Fruit fly (Drosophila melanogaster): Measurements from ENCODE around the gene modSP.

The modSP gene

dm6 chr3R:16652091-16652490 lies 3.4 kb downstream of the modSP start, which contains the start of gene CG14907 (continued):
- TF ChIP-seq HmgZ (tag; optimal IDR thresholded peaks at IDR 0.05) = peak; percentile 2
- TF ChIP-seq mirr (GFP tag; optimal IDR thresholded peaks at IDR 0.05) = peak; percentile 36
- TF ChIP-seq sd (tag; optimal IDR thresholded peaks at IDR 0.05) = no peak
- no peak for TF ChIP-seq CG6765 (GFP tag; optimal IDR thresholded peaks at IDR 0.05)
- TF ChIP-seq H2.0 (GFP tag; IDR thresholded peaks at IDR 0.05) = no peak
- no peak for TF ChIP-seq trh (GFP tag; optimal IDR thresholded peaks at IDR 0.05)
- TF ChIP-seq YL-1 (GFP tag; optimal IDR thresholded peaks at IDR 0.05) = peak; percentile 12
- TF ChIP-seq Med (GFP tag) = peak; percentile 80
- TF ChIP-seq CG1024 (GFP tag; IDR thresholded peaks at IDR 0.05) = no peak
- TF ChIP-seq Bgb (GFP tag; IDR thresholded peaks at IDR 0.05; ENCODE audit: partially characterized antibody) = peak; percentile 71; the same call in 1 of the 2 replicates
- TF ChIP-seq ara (GFP tag; IDR thresholded peaks at IDR 0.05) = no peak
- TF ChIP-seq zen (tag; optimal IDR thresholded peaks at IDR 0.05) = no peak
- TF ChIP-seq CG14965 (GFP tag; optimal IDR thresholded peaks at IDR 0.05; ENCODE audit: borderline replicate concordance) = no peak
- TF ChIP-seq sug (tag; optimal IDR thresholded peaks at IDR 0.05) = peak; percentile 30
- TF ChIP-seq Dbx (GFP tag; IDR thresholded peaks at IDR 0.05) = 0 out of 3 replicates have a peak, but pooled peaks have one; percentile 16
- peak; percentile 43; the same call in 2 of the 3 replicates for TF ChIP-seq knrl (GFP tag; IDR thresholded peaks at IDR 0.05; ENCODE audit: partially characterized antibody)
- TF ChIP-seq CG7271 (tag; optimal IDR thresholded peaks at IDR 0.05) = no peak
- TF ChIP-seq CG17802 (tag; optimal IDR thresholded peaks at IDR 0.05) = peak; percentile 32
- no peak for TF ChIP-seq CG14014 (GFP tag; IDR thresholded peaks at IDR 0.05)
- TF ChIP-seq CG18011 (GFP tag; optimal IDR thresholded peaks at IDR 0.05) = no peak
- peak; percentile 67 for TF ChIP-seq sens (GFP tag)
- TF ChIP-seq dan (GFP tag; IDR thresholded peaks at IDR 0.05) = no peak
- no peak for TF ChIP-seq CG11560 (tag; IDR thresholded peaks at IDR 0.05)
- no peak for TF ChIP-seq cg (GFP tag; optimal IDR thresholded peaks at IDR 0.05)
- TF ChIP-seq hbn (GFP tag; IDR thresholded peaks at IDR 0.05; ENCODE audit: partially characterized antibody) = peak; percentile 68
- TF ChIP-seq CG6175 (GFP tag; IDR thresholded peaks at IDR 0.05) = no peak
- TF ChIP-seq Myb (GFP tag; optimal IDR thresholded peaks at IDR 0.05) = peak; percentile 49
- no peak for TF ChIP-seq CG13775 (GFP tag; optimal IDR thresholded peaks at IDR 0.05)
- no peak for TF ChIP-seq Tbp (GFP tag; optimal IDR thresholded peaks at IDR 0.05)
- peak; percentile 65 for TF ChIP-seq nerfin-2 (GFP tag; IDR thresholded peaks at IDR 0.05; ENCODE audit: partially characterized antibody)
- peak; percentile 44; the same call in 1 of the 3 replicates for TF ChIP-seq mld (GFP tag; IDR thresholded peaks at IDR 0.05; ENCODE audit: partially characterized antibody)
- no peak for TF ChIP-seq gfzf (GFP tag; optimal IDR thresholded peaks at IDR 0.05)
- peak; percentile 8 for TF ChIP-seq NfI (GFP tag; optimal IDR thresholded peaks at IDR 0.05)
- no peak for TF ChIP-seq grau (tag; optimal IDR thresholded peaks at IDR 0.05)
- no peak for TF ChIP-seq maf-S (GFP tag; optimal IDR thresholded peaks at IDR 0.05)
- no peak for TF ChIP-seq CG15601 (tag; optimal IDR thresholded peaks at IDR 0.05)
- no peak for TF ChIP-seq mam (GFP tag; optimal IDR thresholded peaks at IDR 0.05)
- TF ChIP-seq trem (tag; optimal IDR thresholded peaks at IDR 0.05) = peak; percentile 23
- TF ChIP-seq Elba2 (GFP tag; optimal IDR thresholded peaks at IDR 0.05) = no peak
- TF ChIP-seq Stat92E (GFP tag; optimal IDR thresholded peaks at IDR 0.05) = no peak
- peak; percentile 55; the same call in 2 of the 3 replicates for TF ChIP-seq Doc3 (GFP tag; IDR thresholded peaks at IDR 0.05; ENCODE audit: partially characterized antibody)
- TF ChIP-seq CG2116 (GFP tag; optimal IDR thresholded peaks at IDR 0.05) = peak; percentile 96
- TF ChIP-seq kay (GFP tag; optimal IDR thresholded peaks at IDR 0.05) = peak; percentile 91
- no peak for TF ChIP-seq ERR (GFP tag; optimal IDR thresholded peaks at IDR 0.05)
- TF ChIP-seq CG14860 (GFP tag; IDR thresholded peaks at IDR 0.05; ENCODE audit: partially characterized antibody) = peak; percentile 20; the same call in 1 of the 3 replicates
- 0 out of 2 replicates have a peak, but pooled peaks have one; percentile 5 for TF ChIP-seq CG42726 (GFP tag; IDR thresholded peaks at IDR 0.05; ENCODE audit: partially characterized antibody)
- no peak for TF ChIP-seq CG4282 (GFP tag; optimal IDR thresholded peaks at IDR 0.05)
- no peak for TF ChIP-seq Fer2 (tag; optimal IDR thresholded peaks at IDR 0.05)
- TF ChIP-seq Antp (GFP tag; optimal IDR thresholded peaks at IDR 0.05) = no peak
- TF ChIP-seq ftz-f1 (GFP tag; optimal IDR thresholded peaks at IDR 0.05) = no peak
